Worm (Caenorhabditis elegans) whole organism, young adult: ENCODE results near the gene srg-65.

Experiments used
- Y53G8AR.9 ChIP-seq: fragments of 200-800 bp; sonication (Bioruptor generic); conservative IDR thresholded peaks from 2 replicates; pipeline ENCODE4 v1.3.6; 2022; ENCODE audit warnings: missing genetic modification reagents, missing genetic modification characterization, missing compliant biosample characterization
- Y79H2A.3 ChIP-seq: fragments of 200-800 bp; sonication (Bioruptor generic); conservative IDR thresholded peaks from 2 replicates; pipeline ENCODE4 v1.3.6; 2022; ENCODE audit warnings: missing genetic modification reagents, missing genetic modification characterization, missing compliant biosample characterization
- ama-1 ChIP-seq, 3 experiments: fragments of 150-350 bp in 1 of 3; sonication (generic microtip) in 2 of 3; optimal IDR thresholded peaks; 2 replicates each; lab custom pipeline; 2014 to 2018; ENCODE audit warnings: missing biosample characterization in 2 of 3, missing genetic modification characterization in 2 of 3, missing genetic modification reagents in 2 of 3
- attf-6 ChIP-seq: fragments of 200-800 bp; sonication (Bioruptor generic); IDR thresholded peaks from 2 replicates; pipeline ENCODE4 v1.3.6; 2022; ENCODE audit warnings: missing genetic modification reagents, missing genetic modification characterization, missing compliant biosample characterization
- ekl-4 ChIP-seq: fragments of 200-800 bp; sonication (Bioruptor generic); IDR thresholded peaks from 2 replicates; pipeline ENCODE4 v1.3.6; 2022; ENCODE audit warnings: missing genetic modification reagents, missing genetic modification characterization, missing compliant biosample characterization
- hmg-1.2 ChIP-seq: fragments of 200-800 bp; sonication (Bioruptor generic); IDR thresholded peaks from 2 replicates; pipeline ENCODE4 v1.3.6; 2022; ENCODE audit warnings: missing genetic modification reagents, missing genetic modification characterization, missing compliant biosample characterization
- madf-8 ChIP-seq: fragments of 200-800 bp; sonication (Bioruptor generic); conservative IDR thresholded peaks from 2 replicates; pipeline ENCODE4 v1.3.6; 2022; ENCODE audit warnings: missing genetic modification reagents, missing genetic modification characterization, missing compliant biosample characterization
- nhr-120 ChIP-seq: fragments of 200-800 bp; sonication (Bioruptor generic); IDR thresholded peaks from 2 replicates; pipeline ENCODE4 v1.3.6; 2022; ENCODE audit warnings: missing genetic modification characterization, missing compliant biosample characterization
- pha-4 ChIP-seq: fragments of 150-350 bp; sonication (generic microtip); optimal IDR thresholded peaks from 2 replicates; lab custom pipeline; 2014; ENCODE audit warnings: missing biosample characterization, missing genetic modification reagents, missing genetic modification characterization
- snpc-4 ChIP-seq, 5 experiments: fragments of 150-350 bp in 1 of 5; sonication (generic microtip) in 4 of 5; optimal IDR thresholded peaks; 2 replicates each; lab custom pipeline; 2014 to 2018; ENCODE audit warnings: missing genetic modification characterization in 5 of 5, missing biosample characterization in 3 of 5, antibody characterized with exemption in 2 of 5, mild to moderate bottlenecking in 2 of 5, missing compliant biosample characterization in 2 of 5, missing genotype in 2 of 5, moderate library complexity in 2 of 5, missing genetic modification reagents in 1 of 5

- TF ChIP-seq hmg-1.2 (GFP tag; lab: Robert Waterston, UW) (no peak), ekl-4 (no peak), pha-4 (tag; lab: Kevin White, UChicago) (no peak), Y79H2A.3 (GFP tag; lab: Robert Waterston, UW) (no peak), madf-8 (GFP tag; lab: Robert Waterston, UW) (no peak), attf-6 (no peak), ama-1 (optimal IDR thresholded peaks at IDR 0.05; lab: Kevin White, UChicago) (no peak), ama-1 (GFP tag; optimal IDR thresholded peaks at IDR 0.05; lab: Kevin White, UChicago) (no peak), snpc-4 (GFP tag; optimal IDR thresholded peaks at IDR 0.05; lab: Kevin White, UChicago) (no peak), snpc-4 (tag; optimal IDR thresholded peaks at IDR 0.05; lab: Kevin White, UChicago) (no peak), Y53G8AR.9 (GFP tag; lab: Robert Waterston, UW) (no peak), nhr-120 (GFP tag; lab: Robert Waterston, UW) (no peak)
Measured at ce11 chrV:5525208-5525607, 40.4 kb upstream of the srg-65 start.
